Fruit fly (Drosophila melanogaster) whole organism, embryonic: ENCODE data around the gene CG43880.

Experiments used
- Awh ChIP-seq: fragments of 200-800 bp; sonication (Bioruptor generic); IDR thresholded peaks from 2 replicates; pipeline ENCODE4, ENCODE4 v1.3.6; 2022; ENCODE audit warnings: missing biosample characterization, missing genetic modification characterization
- BtbVII ChIP-seq: fragments of 200-800 bp; sonication (Bioruptor generic); optimal IDR thresholded peaks from 3 replicates; lab custom pipeline; 2017; ENCODE audit warnings: missing biosample characterization, mild to moderate bottlenecking, missing genetic modification characterization
- CG10979 ChIP-seq: fragments of 200-800 bp; sonication (Bioruptor generic); optimal IDR thresholded peaks from 2 replicates; lab custom pipeline; 2018; ENCODE audit warnings: missing biosample characterization, mild to moderate bottlenecking, missing genetic modification characterization, moderate library complexity
- CG11456 ChIP-seq: fragments of 200-800 bp; sonication (Bioruptor generic); IDR thresholded peaks from 3 replicates; pipeline ENCODE4 v1.3.6; 2022; ENCODE audit warnings: missing biosample characterization, missing genetic modification characterization
- CG11504 ChIP-seq: fragments of 200-800 bp; sonication (Bioruptor generic); optimal IDR thresholded peaks from 3 replicates; lab custom pipeline; 2019; ENCODE audit warnings: missing biosample characterization, mild to moderate bottlenecking, missing genetic modification characterization, moderate library complexity
- CG12155 ChIP-seq: fragments of 200-800 bp; sonication (Bioruptor generic); optimal IDR thresholded peaks from 3 replicates; lab custom pipeline; 2016; ENCODE audit warnings: missing biosample characterization, missing genetic modification characterization
- CG12299 ChIP-seq: fragments of 200-800 bp; sonication (Bioruptor generic); optimal IDR thresholded peaks from 2 replicates; lab custom pipeline; 2018; ENCODE audit warnings: missing biosample characterization, mild to moderate bottlenecking, missing genetic modification characterization
- CG1233 ChIP-seq: fragments of 200-800 bp; sonication (Bioruptor generic); optimal IDR thresholded peaks from 4 replicates; lab custom pipeline; 2018; ENCODE audit warnings: missing biosample characterization, mild to moderate bottlenecking, missing genetic modification characterization
- CG13424 ChIP-seq: fragments of 200-800 bp; sonication (Bioruptor generic); optimal IDR thresholded peaks from 2 replicates; lab custom pipeline; 2019; ENCODE audit warnings: missing biosample characterization, mild to moderate bottlenecking, missing genetic modification characterization, moderate library complexity
- CG14860 ChIP-seq: fragments of 200-800 bp; sonication (Bioruptor generic); IDR thresholded peaks from 3 replicates; pipeline ENCODE4 v1.3.6; 2022; ENCODE audit warnings: missing biosample characterization, missing genetic modification characterization; ENCODE audit not compliant: partially characterized antibody
- CG15073 ChIP-seq: fragments of 200-800 bp; sonication (Bioruptor generic); optimal IDR thresholded peaks from 2 replicates; lab custom pipeline; 2016; ENCODE audit warnings: missing biosample characterization, missing genetic modification characterization
- CG1529 ChIP-seq: fragments of 200-800 bp; sonication (Bioruptor generic); optimal IDR thresholded peaks from 3 replicates; lab custom pipeline; 2018; ENCODE audit warnings: missing biosample characterization, missing genetic modification characterization
- CG15696 ChIP-seq: fragments of 200-800 bp; sonication (Bioruptor generic); optimal IDR thresholded peaks from 2 replicates; lab custom pipeline; 2019; ENCODE audit warnings: missing biosample characterization, mild to moderate bottlenecking, missing genetic modification characterization, moderate library complexity
- CG1602 ChIP-seq: fragments of 200-800 bp; sonication (Bioruptor generic); optimal IDR thresholded peaks from 3 replicates; lab custom pipeline; 2016; ENCODE audit warnings: missing biosample characterization, missing genetic modification characterization
- CG16779 ChIP-seq: fragments of 200-800 bp; sonication (Bioruptor generic); IDR thresholded peaks from 2 replicates; pipeline ENCODE4 v1.3.6; 2022; ENCODE audit warnings: missing biosample characterization, missing genetic modification characterization
- CG17568 ChIP-seq: fragments of 200-800 bp; sonication (Bioruptor generic); optimal IDR thresholded peaks from 2 replicates; lab custom pipeline; 2018; ENCODE audit warnings: missing biosample characterization, mild to moderate bottlenecking, missing genetic modification characterization, moderate library complexity
- CG2129 ChIP-seq: fragments of 200-800 bp; sonication (Bioruptor generic); IDR thresholded peaks from 2 replicates; pipeline ENCODE4 v1.3.6; 2022; ENCODE audit warnings: missing biosample characterization, missing genetic modification characterization; ENCODE audit not compliant: partially characterized antibody
- CG4820 ChIP-seq: fragments of 200-800 bp; sonication (Bioruptor generic); optimal IDR thresholded peaks from 3 replicates; lab custom pipeline; 2016; ENCODE audit warnings: missing biosample characterization, missing genetic modification characterization
- CG6813 ChIP-seq: fragments of 200-800 bp; sonication (Bioruptor generic); optimal IDR thresholded peaks from 2 replicates; lab custom pipeline; 2017; ENCODE audit warnings: missing biosample characterization, missing genetic modification characterization, mild to moderate bottlenecking, moderate library complexity, missing genetic modification reagents
- CG8089 ChIP-seq: fragments of 200-800 bp; sonication (Bioruptor generic); optimal IDR thresholded peaks from 3 replicates; lab custom pipeline; 2016; ENCODE audit warnings: missing biosample characterization, missing genetic modification characterization
- CG8290 ChIP-seq, 3 experiments: fragments of 200-800 bp; sonication (Bioruptor generic); optimal IDR thresholded peaks; 2 replicates each; lab custom pipeline; 2016 to 2019; ENCODE audit warnings: missing biosample characterization in 3 of 3, missing genetic modification characterization in 3 of 3, mild to moderate bottlenecking in 2 of 3, moderate library complexity in 1 of 3
- CG8765 ChIP-seq: fragments of 200-800 bp; sonication (Bioruptor generic); IDR thresholded peaks from 2 replicates; pipeline ENCODE4 v1.3.6; 2022; ENCODE audit warnings: missing biosample characterization, missing genetic modification characterization
- CG8924 ChIP-seq: fragments of 200-800 bp; optimal IDR thresholded peaks from 3 replicates; lab custom pipeline; 2019; ENCODE audit warnings: missing biosample characterization, mild to moderate bottlenecking, missing genetic modification characterization, moderate library complexity
- Chrac-16 ChIP-seq: fragments of 200-800 bp; sonication (Bioruptor generic); optimal IDR thresholded peaks from 3 replicates; lab custom pipeline; 2016; ENCODE audit warnings: missing biosample characterization, missing genetic modification characterization
- Dbx ChIP-seq: fragments of 200-800 bp; sonication (Bioruptor generic); IDR thresholded peaks from 3 replicates; pipeline ENCODE4 v1.3.6; 2022; ENCODE audit warnings: missing biosample characterization, missing genetic modification characterization
- Dp ChIP-seq: fragments of 200-800 bp; sonication (Bioruptor generic); optimal IDR thresholded peaks from 2 replicates; lab custom pipeline; 2018; ENCODE audit warnings: missing biosample characterization, mild to moderate bottlenecking, missing genetic modification characterization, moderate library complexity
- Drgx ChIP-seq: fragments of 200-800 bp; sonication (Bioruptor generic); IDR thresholded peaks from 2 replicates; pipeline ENCODE4 v1.3.6; 2022; ENCODE audit warnings: missing biosample characterization, missing genetic modification characterization
- Fer1 ChIP-seq: fragments of 200-800 bp; sonication (Bioruptor generic); optimal IDR thresholded peaks from 2 replicates; lab custom pipeline; 2017; ENCODE audit warnings: missing biosample characterization, mild to moderate bottlenecking, missing genetic modification characterization
- H15 ChIP-seq: fragments of 200-800 bp; sonication (Bioruptor generic); IDR thresholded peaks from 3 replicates; pipeline ENCODE4 v1.3.6; 2022; ENCODE audit warnings: missing biosample characterization, missing genetic modification characterization
- Hr39 ChIP-seq: fragments of >200 bp; optimal IDR thresholded peaks from 2 replicates; lab custom pipeline; 2017
- Max ChIP-seq: fragments of 200-800 bp; sonication (Bioruptor generic); optimal IDR thresholded peaks from 2 replicates; lab custom pipeline; 2016; ENCODE audit warnings: missing biosample characterization, mild to moderate bottlenecking, missing genetic modification characterization
- Meics ChIP-seq: fragments of 200-800 bp; sonication (Bioruptor generic); optimal IDR thresholded peaks from 2 replicates; lab custom pipeline; 2017; ENCODE audit warnings: missing biosample characterization, mild to moderate bottlenecking, missing genetic modification characterization
- Sox102F ChIP-seq: fragments of 200-800 bp; sonication (Bioruptor generic); optimal IDR thresholded peaks from 2 replicates; lab custom pipeline; 2018; ENCODE audit warnings: missing biosample characterization, mild to moderate bottlenecking, missing genetic modification characterization, moderate library complexity
- al ChIP-seq: fragments of 200-800 bp; sonication (Bioruptor generic); IDR thresholded peaks from 2 replicates; pipeline ENCODE4 v1.3.6; 2022; ENCODE audit warnings: missing biosample characterization, missing genetic modification characterization
- bbx ChIP-seq: fragments of 200-800 bp; sonication (Bioruptor generic); IDR thresholded peaks from 2 replicates; pipeline ENCODE4 v1.3.6; 2022; ENCODE audit warnings: missing biosample characterization, missing genetic modification characterization; ENCODE audit not compliant: partially characterized antibody
- cas ChIP-seq: fragments of 200-800 bp; sonication (Bioruptor generic); IDR thresholded peaks from 2 replicates; pipeline ENCODE4 v1.3.6; 2022; ENCODE audit warnings: missing biosample characterization, missing genetic modification characterization
- chm ChIP-seq: fragments of 200-800 bp; sonication (Bioruptor generic); IDR thresholded peaks from 2 replicates; pipeline ENCODE4 v1.3.6; 2022; ENCODE audit warnings: missing biosample characterization, missing genetic modification characterization
- dan ChIP-seq: fragments of 200-800 bp; sonication (Bioruptor generic); IDR thresholded peaks from 2 replicates; pipeline ENCODE4 v1.3.6; 2022; ENCODE audit warnings: missing biosample characterization, missing genetic modification characterization
- disco-r ChIP-seq: fragments of 200-800 bp; sonication (Bioruptor generic); optimal IDR thresholded peaks from 2 replicates; lab custom pipeline; 2016; ENCODE audit warnings: missing biosample characterization, missing genetic modification characterization
- esg ChIP-seq: fragments of 200-800 bp; sonication (Bioruptor generic); conservative IDR thresholded peaks from 2 replicates; pipeline ENCODE4 v1.3.6; 2022; ENCODE audit warnings: missing biosample characterization, missing genetic modification characterization
- grn ChIP-seq: fragments of 200-800 bp; sonication (Bioruptor generic); optimal IDR thresholded peaks from 3 replicates; lab custom pipeline; 2017; ENCODE audit warnings: missing biosample characterization, missing genetic modification characterization
- gro ChIP-seq: fragments of 200-800 bp; sonication (Bioruptor generic); optimal IDR thresholded peaks from 2 replicates; lab custom pipeline; 2016; ENCODE audit warnings: missing biosample characterization, missing genetic modification characterization
- ind ChIP-seq: fragments of 200-800 bp; sonication (Bioruptor generic); optimal IDR thresholded peaks from 3 replicates; lab custom pipeline; 2016; ENCODE audit warnings: missing biosample characterization, missing genetic modification characterization
- jigr1 ChIP-seq: fragments of 200-800 bp; sonication (Bioruptor generic); IDR thresholded peaks from 3 replicates; pipeline ENCODE4 v1.3.6; 2022; ENCODE audit warnings: missing biosample characterization, missing genetic modification characterization
- pho ChIP-seq: fragments of 200-800 bp; sonication (Bioruptor generic); optimal IDR thresholded peaks from 2 replicates; lab custom pipeline; 2016; ENCODE audit warnings: missing biosample characterization, missing genetic modification characterization
- sens-2 ChIP-seq: fragments of 200-800 bp; sonication (Bioruptor generic); IDR thresholded peaks from 2 replicates; pipeline ENCODE4 v1.3.6; 2022; ENCODE audit warnings: missing biosample characterization, missing genetic modification characterization
- sima ChIP-seq: fragments of 200-800 bp; sonication (Bioruptor generic); optimal IDR thresholded peaks from 2 replicates; lab custom pipeline; 2016; ENCODE audit warnings: missing biosample characterization, missing genetic modification characterization
- tna ChIP-seq: fragments of 200-800 bp; sonication (Bioruptor generic); IDR thresholded peaks from 2 replicates; pipeline ENCODE4 v1.3.6; 2022; ENCODE audit warnings: missing biosample characterization, missing genetic modification characterization; ENCODE audit not compliant: partially characterized antibody
- vvl ChIP-seq: fragments of 200-800 bp; sonication (Bioruptor generic); IDR thresholded peaks from 2 replicates; pipeline ENCODE4 v1.3.6; 2022; ENCODE audit warnings: missing biosample characterization, missing genetic modification characterization
- zf30C ChIP-seq: fragments of 200-800 bp; sonication (Bioruptor generic); optimal IDR thresholded peaks from 3 replicates; lab custom pipeline; 2018; ENCODE audit warnings: missing biosample characterization, mild to moderate bottlenecking, missing genetic modification characterization

The CG43880 gene

dm6 chr3L:7961973-7962753 is 16.0 kb upstream of the CG43880 start (continued):
- TF ChIP-seq sens-2 (peak; percentile 31; the same call in 1 of the 2 replicates), ind (GFP tag; lab: Kevin White, UChicago) (no peak), CG16779 (GFP tag; lab: Robert Waterston, UW) (no peak), disco-r (no peak), BtbVII (GFP tag; lab: Kevin White, UChicago) (no peak), bbx (GFP tag; lab: Robert Waterston, UW) (no peak), CG8765 (GFP tag; lab: Robert Waterston, UW) (no peak), H15 (GFP tag; lab: Robert Waterston, UW) (no peak), pho (GFP tag; lab: Kevin White, UChicago) (no peak), gro (GFP tag; lab: Kevin White, UChicago) (no peak), jigr1 (GFP tag; lab: Robert Waterston, UW) (no peak), zf30C (no peak), tna (GFP tag; lab: Robert Waterston, UW) (no peak), chm (GFP tag; lab: Robert Waterston, UW) (0 out of 2 replicates have a peak, but pooled peaks have one; percentile 21), CG1529 (GFP tag; lab: Kevin White, UChicago) (no peak), Drgx (GFP tag; lab: Robert Waterston, UW) (0 out of 2 replicates have a peak, but pooled peaks have one; percentile 18), Hr39 (lab: Kevin White, UChicago) (no peak), CG8089 (no peak), CG13424 (tag; lab: Kevin White, UChicago) (peak; percentile 48), CG1602 (GFP tag; lab: Kevin White, UChicago) (peak; percentile 1), Meics (GFP tag; lab: Kevin White, UChicago) (peak; percentile 11), CG12155 (GFP tag; lab: Kevin White, UChicago) (no peak), Dbx (no peak), CG15696 (peak; percentile 19), CG4820 (no peak), CG11504 (tag; lab: Kevin White, UChicago) (peak; percentile 73), dan (GFP tag; lab: Robert Waterston, UW) (no peak), vvl (GFP tag; lab: Robert Waterston, UW) (no peak), al (no peak), Chrac-16 (GFP tag; lab: Kevin White, UChicago) (no peak), CG2129 (GFP tag; lab: Robert Waterston, UW) (no peak), CG8924 (peak; percentile 50), Fer1 (no peak), CG1233 (no peak), CG6813 (GFP tag; lab: Kevin White, UChicago) (no peak), sima (GFP tag; lab: Kevin White, UChicago) (no peak), CG8290 (GFP tag; optimal IDR thresholded peaks at IDR 0.05; lab: Kevin White, UChicago) (no peak), CG8290 (tag; optimal IDR thresholded peaks at IDR 0.05; lab: Kevin White, UChicago) (no peak), CG14860 (no peak), grn (peak; percentile 79), Awh (GFP tag; lab: Robert Waterston, UW) (no peak), esg (no peak), CG15073 (no peak), CG17568 (peak; percentile 21), Sox102F (GFP tag; lab: Kevin White, UChicago) (peak; percentile 29), cas (no peak), CG11456 (GFP tag; lab: Robert Waterston, UW) (no peak), CG10979 (peak; percentile 48), CG12299 (tag; lab: Kevin White, UChicago) (no peak), Max (GFP tag; lab: Kevin White, UChicago) (no peak), Dp (GFP tag; lab: Kevin White, UChicago) (no peak)
